Worm (Caenorhabditis elegans): ENCODE data around the gene csp-2.
A peak's percentile ranks its signal among the peaks of the same experiment; 100 is the strongest.

The csp-2 gene

ce11 chrIV:6325772-6326171 lies 18.2 kb downstream of the csp-2 start (continued):
- no peak for TF ChIP-seq F22D6.2 (tag; optimal IDR thresholded peaks at IDR 0.05)
- no peak for TF ChIP-seq B0019.2 (GFP tag; conservative IDR thresholded peaks at IDR 0.05)
- TF ChIP-seq ekl-4 (GFP tag; IDR thresholded peaks at IDR 0.05), result peak; percentile 48; the same call in 1 of the 2 replicates
- no peak for TF ChIP-seq nhr-80 (tag; optimal IDR thresholded peaks at IDR 0.05)
- no peak for TF ChIP-seq lsy-27 (tag; optimal IDR thresholded peaks at IDR 0.05; ENCODE audit: borderline replicate concordance, insufficient read depth)
- no peak for TF ChIP-seq mes-4 (tag; optimal IDR thresholded peaks at IDR 0.05)
- TF ChIP-seq Y79H2A.3 (GFP tag; conservative IDR thresholded peaks at IDR 0.05), result no peak
- TF ChIP-seq gei-17 (GFP tag; optimal IDR thresholded peaks at IDR 0.05), result no peak
- peak; percentile 49 for TF ChIP-seq snpc-4 (GFP tag; optimal IDR thresholded peaks at IDR 0.05)
- TF ChIP-seq snpc-4 (tag; optimal IDR thresholded peaks at IDR 0.05), result peak in 2 of 4 experiments; percentile 44 to 69
- TF ChIP-seq F10E7.11 (tag; optimal IDR thresholded peaks at IDR 0.05), result peak; percentile 64
- peak; percentile 46 for TF ChIP-seq chd-7 (tag; optimal IDR thresholded peaks at IDR 0.05)
- TF ChIP-seq somi-1 (GFP tag; optimal IDR thresholded peaks at IDR 0.05), result no peak
- TF ChIP-seq nhr-179 (tag; optimal IDR thresholded peaks at IDR 0.05), result no peak
- peak; percentile 40 for TF ChIP-seq mxl-1 (tag; optimal IDR thresholded peaks at IDR 0.05)
- TF ChIP-seq tbx-9 (tag; optimal IDR thresholded peaks at IDR 0.05; ENCODE audit: borderline replicate concordance), result peak; percentile 32
- no peak for TF ChIP-seq sea-2 (GFP tag; IDR thresholded peaks at IDR 0.05)
- TF ChIP-seq hlh-26 (GFP tag; conservative IDR thresholded peaks at IDR 0.05), result no peak
- TF ChIP-seq lin-54 (GFP tag; optimal IDR thresholded peaks at IDR 0.05), result peak; percentile 31
- TF ChIP-seq rec-8 (tag; optimal IDR thresholded peaks at IDR 0.05), result peak in 1 of 2 experiments; percentile 37
- TF ChIP-seq dox-1 (GFP tag; IDR thresholded peaks at IDR 0.05), result no peak
- TF ChIP-seq nfyb-1 (GFP tag; IDR thresholded peaks at IDR 0.05), result peak; percentile 58
- peak; percentile 61 for TF ChIP-seq T26A5.8 (tag; optimal IDR thresholded peaks at IDR 0.05)
- TF ChIP-seq ama-1 (optimal IDR thresholded peaks at IDR 0.05), result no peak
- TF ChIP-seq ama-1 (GFP tag; optimal IDR thresholded peaks at IDR 0.05), result no peak
- no peak for TF ChIP-seq madf-10 (tag; optimal IDR thresholded peaks at IDR 0.05)
- TF ChIP-seq cebp-2 (GFP tag; IDR thresholded peaks at IDR 0.05), result 0 out of 2 replicates have a peak, but pooled peaks have one; percentile 39
- TF ChIP-seq cebp-1 (GFP tag; IDR thresholded peaks at IDR 0.05), result no peak
- peak; percentile 18 for TF ChIP-seq cebp-1 (tag; optimal IDR thresholded peaks at IDR 0.05)
- no peak for TF ChIP-seq dpff-1 (tag; optimal IDR thresholded peaks at IDR 0.05)

- TF ChIP-seq snpc-3.4 (tag; optimal IDR thresholded peaks at IDR 0.05) (peak; percentile 11), madf-8 (GFP tag; conservative IDR thresholded peaks at IDR 0.05) (no peak), hsf-1 (GFP tag; IDR thresholded peaks at IDR 0.05) (peak; percentile 48), snpc-1.1 (tag; optimal IDR thresholded peaks at IDR 0.05; ENCODE audit: insufficient read depth) (peak; percentile 4)
These were observed 18.9 kb downstream of the csp-2 start, which contains the start of gene lsm-8 for ce11 chrIV:6326448-6326847. lsm-8 (plus strand) TSS chrIV:6326526.

ce11 chrIV:6327363-6328015 lies 19.9 kb downstream of the csp-2 start:
- TF ChIP-seq mcd-1 (GFP tag; IDR thresholded peaks at IDR 0.05) (0 out of 2 replicates have a peak, but pooled peaks have one; percentile 42), Y79H2A.3 (GFP tag; conservative IDR thresholded peaks at IDR 0.05) (no peak), mel-28 (tag; optimal IDR thresholded peaks at IDR 0.05; ENCODE audit: borderline replicate concordance) (no peak), attf-5 (GFP tag; optimal IDR thresholded peaks at IDR 0.05) (peak; percentile 4), nhr-80 (tag; optimal IDR thresholded peaks at IDR 0.05) (peak; percentile 63), K12H6.12 (tag; optimal IDR thresholded peaks at IDR 0.05) (no peak), atf-7 (tag; optimal IDR thresholded peaks at IDR 0.05) (no peak), ccch-3 (GFP tag; optimal IDR thresholded peaks at IDR 0.05) (no peak), sptf-2 (GFP tag; optimal IDR thresholded peaks at IDR 0.05) (no peak), hmg-1.2 (GFP tag; IDR thresholded peaks at IDR 0.05) (peak; percentile 27; the same call in 1 of the 2 replicates), cebp-1 (GFP tag; IDR thresholded peaks at IDR 0.05) (no peak), cebp-1 (tag; optimal IDR thresholded peaks at IDR 0.05) (no peak), F33H1.4 (GFP tag; IDR thresholded peaks at IDR 0.05) (no peak), Y67H2A.10 (GFP tag; conservative IDR thresholded peaks at IDR 0.05) (no peak), xnd-1 (tag; optimal IDR thresholded peaks at IDR 0.05) (no peak), egl-44 (GFP tag; IDR thresholded peaks at IDR 0.05) (no peak), lin-35 (GFP tag; optimal IDR thresholded peaks at IDR 0.05) (peak in 1 of 3 experiments; percentile 12)
